Worm (Caenorhabditis elegans) whole organism, early embryonic: ENCODE measurements around the gene vps-26.

Experiments used
- B0310.2 ChIP-seq: sonication (generic microtip); optimal IDR thresholded peaks from 2 replicates; lab custom pipeline; 2016; ENCODE audit warnings: mild to moderate bottlenecking, missing genetic modification characterization, missing compliant biosample characterization
- F13C5.2 ChIP-seq: sonication (generic microtip); optimal IDR thresholded peaks from 2 replicates; lab custom pipeline; 2017; ENCODE audit warnings: mild to moderate bottlenecking, missing genetic modification characterization, inconsistent platforms, missing compliant biosample characterization
- aly-1 ChIP-seq: sonication (generic microtip); optimal IDR thresholded peaks from 2 replicates; lab custom pipeline; 2016; ENCODE audit warnings: missing genetic modification characterization, missing compliant biosample characterization
- ama-1 ChIP-seq: fragments of 150-350 bp; optimal IDR thresholded peaks from 2 replicates; lab custom pipeline; 2014
- ceh-13 ChIP-seq: fragments of 200-800 bp; sonication (Bioruptor generic); optimal IDR thresholded peaks from 2 replicates; lab custom pipeline; 2018; ENCODE audit warnings: mild to moderate bottlenecking, missing genetic modification characterization, missing compliant biosample characterization
- ceh-36 ChIP-seq: sonication (generic microtip); optimal IDR thresholded peaks from 2 replicates; lab custom pipeline; 2016; ENCODE audit warnings: missing genetic modification characterization, inconsistent platforms, missing compliant biosample characterization
- ets-7 ChIP-seq: sonication (generic microtip); optimal IDR thresholded peaks from 2 replicates; lab custom pipeline; 2016; ENCODE audit warnings: missing genotype, missing genetic modification characterization, missing compliant biosample characterization
- flt-1 ChIP-seq: fragments of 200-800 bp; sonication (Bioruptor generic); IDR thresholded peaks from 2 replicates; pipeline ENCODE4 v1.3.6; 2022; ENCODE audit warnings: missing genetic modification characterization, missing compliant biosample characterization
- hmbx-1 ChIP-seq: sonication (generic microtip); optimal IDR thresholded peaks from 2 replicates; lab custom pipeline; 2016; ENCODE audit warnings: mild to moderate bottlenecking, missing genetic modification characterization, missing compliant biosample characterization
- hmg-4 ChIP-seq: fragments of 200-800 bp; sonication (Bioruptor generic); optimal IDR thresholded peaks from 2 replicates; lab custom pipeline; 2018; ENCODE audit warnings: mild to moderate bottlenecking, missing genetic modification characterization, missing compliant biosample characterization
- hnd-1 ChIP-seq: sonication (generic microtip); optimal IDR thresholded peaks from 2 replicates; lab custom pipeline; 2016; ENCODE audit warnings: missing genetic modification characterization, missing compliant biosample characterization
- pes-1 ChIP-seq: fragments of 200-800 bp; sonication (Bioruptor generic); IDR thresholded peaks from 2 replicates; pipeline ENCODE4 v1.3.6; 2022; ENCODE audit warnings: missing genetic modification reagents, missing genetic modification characterization, missing compliant biosample characterization
- scrt-1 ChIP-seq: fragments of 200-800 bp; sonication (Bioruptor generic); IDR thresholded peaks from 2 replicates; pipeline ENCODE4 v1.3.6; 2022; ENCODE audit warnings: missing genetic modification characterization, missing compliant biosample characterization
- sea-1 ChIP-seq: fragments of 200-800 bp; sonication (Bioruptor generic); conservative IDR thresholded peaks from 2 replicates; pipeline ENCODE4 v1.3.6; 2022; ENCODE audit warnings: missing genetic modification characterization, missing compliant biosample characterization
- tbx-11 ChIP-seq: fragments of 200-800 bp; sonication (Bioruptor generic); IDR thresholded peaks from 2 replicates; pipeline ENCODE4 v1.3.6; 2022; ENCODE audit warnings: missing genetic modification characterization, missing compliant biosample characterization
- tbx-37 ChIP-seq: fragments of 200-800 bp; sonication (Bioruptor generic); conservative IDR thresholded peaks from 2 replicates; pipeline ENCODE4 v1.3.6; 2022; ENCODE audit warnings: missing genetic modification reagents, missing genetic modification characterization, missing compliant biosample characterization
- tra-4 ChIP-seq: sonication (generic microtip); optimal IDR thresholded peaks from 2 replicates; lab custom pipeline; 2017; ENCODE audit warnings: missing genetic modification characterization, missing compliant biosample characterization

vps-26 gene

ce11 chrIV:9335552-9336251 is 5.9 kb downstream of the vps-26 start, which contains the start of the genes coa-4 and T20D3.14:
coa-4 (minus strand) TSS chrIV:9335602.
T20D3.14 (minus strand) TSS chrIV:9335909.
- TF ChIP-seq sea-1 (GFP tag; lab: Robert Waterston, UW) (no peak), hnd-1 (tag; lab: Kevin White, UChicago) (no peak), tbx-11 (no peak), F13C5.2 (no peak), hmg-4 (no peak), ceh-13 (no peak), hmbx-1 (no peak), tra-4 (no peak), flt-1 (GFP tag; lab: Robert Waterston, UW) (no peak), tbx-37 (GFP tag; lab: Robert Waterston, UW) (no peak), ceh-36 (tag; lab: Kevin White, UChicago) (no peak), scrt-1 (GFP tag; lab: Robert Waterston, UW) (no peak), aly-1 (tag; lab: Kevin White, UChicago) (no peak), ama-1 (no peak), pes-1 (no peak), B0310.2 (tag; lab: Kevin White, UChicago) (no peak), ets-7 (tag; lab: Kevin White, UChicago) (no peak)

DNA sequence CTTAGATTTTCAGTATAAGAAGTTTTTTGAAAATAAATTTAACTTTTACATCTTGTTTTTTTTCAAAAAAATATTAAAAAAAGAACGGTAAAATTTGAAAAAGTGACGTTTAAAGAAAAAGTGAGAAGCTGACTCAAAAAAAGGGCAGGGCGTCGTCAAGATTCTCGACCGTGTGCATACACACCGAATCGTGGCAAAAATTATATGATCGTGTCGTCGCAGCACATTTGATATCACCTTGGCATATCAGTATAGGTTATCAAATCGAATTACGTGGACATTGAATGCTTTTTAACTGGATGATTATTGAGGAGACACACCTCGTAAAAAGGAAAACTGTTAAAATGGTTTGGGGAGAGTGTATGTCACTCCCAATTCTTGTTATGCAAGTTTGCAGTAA is 8.6 kb downstream of the vps-26 start:
- TF ChIP-seq ets-7 (tag; lab: Kevin White, UChicago) (no peak), sea-1 (GFP tag; lab: Robert Waterston, UW) (no peak), tbx-11 (no peak)

DNA sequence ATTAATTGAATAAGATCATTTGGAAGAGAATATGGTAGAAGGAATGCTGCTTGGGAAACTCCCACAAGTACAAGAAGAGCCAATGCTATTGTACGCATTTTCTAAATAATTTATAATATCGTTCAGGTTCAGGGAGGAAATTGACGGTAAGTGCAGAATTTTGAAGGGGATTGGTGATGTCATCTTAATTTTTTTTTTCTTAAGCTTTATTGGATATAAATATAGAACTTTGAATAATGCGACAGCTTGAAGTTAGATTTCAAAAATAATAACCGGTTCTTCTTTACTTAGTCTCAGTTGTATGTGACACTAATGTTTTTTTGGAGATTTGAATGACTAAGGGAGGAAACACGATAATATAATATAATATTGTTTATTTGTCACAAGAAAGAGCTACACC is 10.8 kb downstream of the vps-26 start, which contains the start of gene nspg-7.1:
TSS of gene nspg-7.1 (minus strand) at position 101 of the 400 bp plus-strand sequence.
- no peak for TF ChIP-seq tbx-11
- no peak for TF ChIP-seq ets-7 (tag; lab: Kevin White, UChicago)
- TF ChIP-seq scrt-1 (GFP tag; lab: Robert Waterston, UW): no peak
- TF ChIP-seq ama-1: no peak
- TF ChIP-seq F13C5.2: no peak
- no peak for TF ChIP-seq sea-1 (GFP tag; lab: Robert Waterston, UW)
- no peak for TF ChIP-seq B0310.2 (tag; lab: Kevin White, UChicago)
- no peak for TF ChIP-seq ceh-13
- TF ChIP-seq tra-4: no peak
- no peak for TF ChIP-seq pes-1
- no peak for TF ChIP-seq hmg-4
- no peak for TF ChIP-seq tbx-37 (GFP tag; lab: Robert Waterston, UW)
- TF ChIP-seq ceh-36 (tag; lab: Kevin White, UChicago): no peak
- TF ChIP-seq aly-1 (tag; lab: Kevin White, UChicago): no peak
- no peak for TF ChIP-seq flt-1 (GFP tag; lab: Robert Waterston, UW)

ce11 chrIV:9327706-9328105 is 13.9 kb downstream of the vps-26 start, which contains the start of gene clec-183:
clec-183 (plus strand) TSS chrIV:9328006.
- TF ChIP-seq tbx-37 (GFP tag; lab: Robert Waterston, UW): no peak
- TF ChIP-seq pes-1: no peak
- TF ChIP-seq hmbx-1: no peak
- TF ChIP-seq scrt-1 (GFP tag; lab: Robert Waterston, UW): no peak
- TF ChIP-seq hnd-1 (tag; lab: Kevin White, UChicago): no peak
- no peak for TF ChIP-seq ets-7 (tag; lab: Kevin White, UChicago)
- TF ChIP-seq ceh-36 (tag; lab: Kevin White, UChicago): no peak
- no peak for TF ChIP-seq F13C5.2
- no peak for TF ChIP-seq sea-1 (GFP tag; lab: Robert Waterston, UW)
- TF ChIP-seq ama-1: no peak
- no peak for TF ChIP-seq tra-4
- no peak for TF ChIP-seq flt-1 (GFP tag; lab: Robert Waterston, UW)
- no peak for TF ChIP-seq hmg-4
- no peak for TF ChIP-seq aly-1 (tag; lab: Kevin White, UChicago)
- no peak for TF ChIP-seq ceh-13
- TF ChIP-seq tbx-11: no peak
- no peak for TF ChIP-seq B0310.2 (tag; lab: Kevin White, UChicago)

DNA sequence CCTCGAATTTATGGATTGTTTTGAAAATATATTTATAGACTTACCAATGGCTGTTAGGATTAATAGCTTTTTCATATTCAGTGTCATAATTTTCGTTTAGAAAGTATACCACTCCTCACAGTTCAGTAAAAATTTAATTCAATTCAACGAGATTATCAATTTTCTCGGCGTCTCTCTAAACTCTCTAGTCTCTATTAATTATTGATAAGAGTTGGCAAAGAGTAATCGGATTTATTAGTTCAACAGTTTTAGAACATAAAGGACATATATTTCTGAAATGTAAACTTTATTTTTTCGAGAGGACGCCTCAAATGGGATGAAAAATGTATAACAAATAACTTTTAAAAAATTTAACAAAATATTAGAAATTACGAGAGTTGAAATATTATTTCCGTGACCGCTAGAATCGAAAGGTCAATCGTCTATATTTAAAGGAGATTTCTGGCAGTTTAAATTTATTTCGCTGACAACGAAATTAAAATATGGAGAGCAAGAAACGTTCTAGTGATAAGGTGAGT is 17.5 kb downstream of the vps-26 start, which contains the start of the genes nspg-11 and F49C12.15:
TSS of gene nspg-11 (minus strand) at position 101 of the 518 bp plus-strand sequence.
TSS of gene F49C12.15 (plus strand) at position 468 of the 518 bp plus-strand sequence.
- no peak for TF ChIP-seq ceh-36 (tag; lab: Kevin White, UChicago)
- TF ChIP-seq hmg-4: no peak
- no peak for TF ChIP-seq ets-7 (tag; lab: Kevin White, UChicago)
- TF ChIP-seq ceh-13: no peak
- no peak for TF ChIP-seq ama-1
- no peak for TF ChIP-seq tbx-37 (GFP tag; lab: Robert Waterston, UW)
- TF ChIP-seq aly-1 (tag; lab: Kevin White, UChicago): no peak

DNA sequence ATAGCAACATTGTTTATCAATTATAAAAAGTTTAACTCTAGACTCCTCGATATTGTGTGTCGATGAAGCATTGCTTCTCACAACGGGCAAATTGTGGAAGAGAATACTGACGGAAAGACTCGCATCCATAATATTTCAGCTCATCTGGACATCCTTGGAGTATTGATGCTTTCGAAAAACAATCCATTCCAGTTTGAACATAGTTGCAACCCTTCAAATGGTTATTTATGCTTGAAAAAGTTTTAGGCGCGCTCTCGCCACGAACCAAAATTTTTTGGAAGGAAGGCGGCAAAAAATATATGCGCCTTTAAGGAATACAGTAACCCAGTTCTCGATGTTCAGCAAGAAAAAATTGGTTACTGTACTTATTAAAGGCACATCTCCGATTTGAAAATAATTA is 19.1 kb downstream of the vps-26 start:
- no peak for TF ChIP-seq hmbx-1

ce11 chrIV:9321039-9321851 is 20.3 kb downstream of the vps-26 start, which contains the start of the genes F49C12.12 and vha-17:
F49C12.12 (minus strand) TSS chrIV:9321089.
vha-17 (plus strand) TSS chrIV:9321801.
- TF ChIP-seq B0310.2 (tag; lab: Kevin White, UChicago): no peak
- TF ChIP-seq ets-7 (tag; lab: Kevin White, UChicago): no peak
- TF ChIP-seq ceh-13: no peak
- TF ChIP-seq tbx-37 (GFP tag; lab: Robert Waterston, UW): no peak
- TF ChIP-seq aly-1 (tag; lab: Kevin White, UChicago): no peak
- no peak for TF ChIP-seq tra-4
- TF ChIP-seq F13C5.2: no peak
- TF ChIP-seq pes-1: no peak
- no peak for TF ChIP-seq hmbx-1
- TF ChIP-seq hmg-4: no peak
- TF ChIP-seq sea-1 (GFP tag; lab: Robert Waterston, UW): no peak
- no peak for TF ChIP-seq hnd-1 (tag; lab: Kevin White, UChicago)
- no peak for TF ChIP-seq ceh-36 (tag; lab: Kevin White, UChicago)
- TF ChIP-seq ama-1: no peak
- TF ChIP-seq tbx-11: no peak
- TF ChIP-seq scrt-1 (GFP tag; lab: Robert Waterston, UW): no peak
- no peak for TF ChIP-seq flt-1 (GFP tag; lab: Robert Waterston, UW)
